Worm (Caenorhabditis elegans): ENCODE results near the gene nhr-260.

DNA sequence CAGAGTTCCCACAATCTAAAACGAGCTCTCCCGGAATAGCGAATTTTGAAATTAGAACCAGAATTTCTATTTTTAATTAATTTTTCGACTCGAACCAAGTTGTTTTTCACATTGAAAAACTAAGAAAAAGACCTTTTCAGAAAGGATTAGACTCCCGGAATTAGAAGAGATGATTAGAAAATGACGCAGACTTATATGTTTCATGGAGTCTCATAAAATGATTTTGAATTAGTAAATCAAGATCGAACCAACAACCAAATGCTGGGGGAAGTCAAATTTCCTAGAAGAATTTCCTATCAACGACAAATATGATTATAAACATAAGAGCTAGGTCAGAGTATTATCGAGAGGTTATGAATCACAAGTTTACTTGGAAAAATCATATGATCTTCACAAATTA is 22.8 kb downstream of the nhr-260 start:
- TF ChIP-seq pha-4 (tag; optimal IDR thresholded peaks at IDR 0.05) (no peak), ets-4 (tag; optimal IDR thresholded peaks at IDR 0.05) (no peak), odd-2 (tag; optimal IDR thresholded peaks at IDR 0.05) (no peak), unc-86 (tag; optimal IDR thresholded peaks at IDR 0.05) (no peak), F13H6.1 (tag; optimal IDR thresholded peaks at IDR 0.05) (no peak), pag-3 (tag; optimal IDR thresholded peaks at IDR 0.05; ENCODE audit: borderline replicate concordance) (no peak), unc-42 (tag; optimal IDR thresholded peaks at IDR 0.05) (no peak), nfya-1 (tag; optimal IDR thresholded peaks at IDR 0.05) (no peak)

Measured in whole organism, late embryonic.